Fruit fly (Drosophila melanogaster) whole organism, wandering third instar larva: Measurements from ENCODE around the gene CG9119.
A peak's percentile ranks its signal among the peaks of the same experiment; 100 is the strongest.

ENCODE experiments used
- Abd-B ChIP-seq: fragments of >200 bp; optimal IDR thresholded peaks from 2 replicates; lab custom pipeline; 2017; ENCODE audit warnings: missing biosample characterization, missing genetic modification characterization
- CG32264 ChIP-seq: fragments of 200-800 bp; sonication (Bioruptor generic); optimal IDR thresholded peaks from 2 replicates; lab custom pipeline; 2016; ENCODE audit warnings: missing biosample characterization, missing genetic modification characterization
- Dfd ChIP-seq: fragments of >200 bp; optimal IDR thresholded peaks from 2 replicates; lab custom pipeline; 2017; ENCODE audit warnings: missing biosample characterization, missing genetic modification characterization
- Dif ChIP-seq: fragments of 200-275, 200-300 bp; sonication (Bioruptor generic); optimal IDR thresholded peaks from 2 replicates; lab custom pipeline; 2018; ENCODE audit warnings: missing biosample characterization, missing genetic modification characterization; ENCODE audit not compliant: partially characterized antibody
- GATAd ChIP-seq: sonication (Bioruptor generic); optimal IDR thresholded peaks from 2 replicates; lab custom pipeline; 2016; ENCODE audit warnings: missing biosample characterization, missing genetic modification characterization
- HLH106 ChIP-seq: fragments of 200-800 bp; optimal IDR thresholded peaks from 3 replicates; lab custom pipeline; 2019; ENCODE audit warnings: missing biosample characterization, mild to moderate bottlenecking, missing genetic modification characterization, moderate library complexity
- Hnf4 ChIP-seq: fragments of 200-800 bp; sonication (Bioruptor generic); optimal IDR thresholded peaks from 2 replicates; lab custom pipeline; 2016; ENCODE audit warnings: missing biosample characterization, mild to moderate bottlenecking, missing genetic modification characterization
- Hr78 ChIP-seq: fragments of >200 bp; optimal IDR thresholded peaks from 2 replicates; lab custom pipeline; 2017; ENCODE audit warnings: missing biosample characterization, missing genetic modification characterization
- Jra ChIP-seq: sonication (Bioruptor generic); optimal IDR thresholded peaks from 2 replicates; lab custom pipeline; 2016; ENCODE audit warnings: missing biosample characterization, missing genetic modification characterization
- Mio ChIP-seq: sonication (Bioruptor generic); optimal IDR thresholded peaks from 2 replicates; lab custom pipeline; 2016; ENCODE audit warnings: missing biosample characterization, missing genetic modification characterization
- Myc ChIP-seq: fragments of >200 bp; optimal IDR thresholded peaks from 2 replicates; lab custom pipeline; 2017
- N ChIP-seq: fragments of >200 bp; optimal IDR thresholded peaks from 2 replicates; lab custom pipeline; 2018; ENCODE audit warnings: missing biosample characterization, missing external identifiers, missing genetic modification characterization
- OdsH ChIP-seq: fragments of 200-800 bp; sonication (Bioruptor generic); optimal IDR thresholded peaks from 2 replicates; lab custom pipeline; 2016; ENCODE audit warnings: missing biosample characterization, mild to moderate bottlenecking, missing genetic modification characterization
- Rel ChIP-seq, 2 experiments: fragments of 200-800 bp; sonication (Bioruptor generic) in 1 of 2; optimal IDR thresholded peaks; 2 replicates in 1 of 2; 3 replicates in 1 of 2; lab custom pipeline; 2016 to 2019; ENCODE audit warnings: mild to moderate bottlenecking in 2 of 2, missing biosample characterization in 2 of 2, missing genetic modification characterization in 2 of 2, moderate library complexity in 1 of 2
- Sp1 ChIP-seq: fragments of 200-800 bp; sonication (Bioruptor generic); optimal IDR thresholded peaks from 3 replicates; lab custom pipeline; 2019; ENCODE audit warnings: missing biosample characterization, mild to moderate bottlenecking, missing genetic modification characterization, moderate library complexity
- Vsx2 ChIP-seq: fragments of 200-300, 225-300 bp; sonication (Bioruptor generic); optimal IDR thresholded peaks from 2 replicates; lab custom pipeline; 2018; ENCODE audit warnings: missing biosample characterization, missing genetic modification characterization; ENCODE audit not compliant: partially characterized antibody
- br ChIP-seq: fragments of 200-800 bp; sonication (Bioruptor generic); optimal IDR thresholded peaks from 2 replicates; lab custom pipeline; 2016; ENCODE audit warnings: missing biosample characterization, missing genetic modification characterization
- brk ChIP-seq: fragments of 200-800 bp; sonication (Bioruptor generic); optimal IDR thresholded peaks from 2 replicates; lab custom pipeline; 2016; ENCODE audit warnings: missing biosample characterization, mild to moderate bottlenecking, missing genetic modification characterization
- dmrt93B ChIP-seq: fragments of 200-800 bp; sonication (Bioruptor generic); optimal IDR thresholded peaks from 2 replicates; lab custom pipeline; 2018; ENCODE audit warnings: missing biosample characterization, mild to moderate bottlenecking, missing genetic modification characterization
- foxo ChIP-seq, 2 experiments: fragments of 200-800 bp; sonication (Bioruptor generic); optimal IDR thresholded peaks; 2 replicates in 1 of 2; 3 replicates in 1 of 2; lab custom pipeline; 2016 to 2017; ENCODE audit warnings: missing biosample characterization in 2 of 2, missing genetic modification characterization in 2 of 2
- fru ChIP-seq: fragments of 200-800 bp; sonication (Bioruptor generic); optimal IDR thresholded peaks from 3 replicates; lab custom pipeline; 2016; ENCODE audit warnings: missing biosample characterization, mild to moderate bottlenecking, missing genetic modification characterization
- h ChIP-seq: fragments of 200-800 bp; sonication (Bioruptor generic); optimal IDR thresholded peaks from 3 replicates; lab custom pipeline; 2016; ENCODE audit warnings: missing biosample characterization, mild to moderate bottlenecking, missing genetic modification characterization
- jim ChIP-seq: fragments of 175-275, 200-325 bp; sonication (Bioruptor generic); optimal IDR thresholded peaks from 2 replicates; lab custom pipeline; 2016; ENCODE audit warnings: missing biosample characterization, mild to moderate bottlenecking, missing genetic modification characterization
- lola ChIP-seq: fragments of >200 bp; optimal IDR thresholded peaks from 2 replicates; lab custom pipeline; 2017; ENCODE audit warnings: missing biosample characterization, missing genetic modification characterization
- pan ChIP-seq: fragments of >200 bp; optimal IDR thresholded peaks from 2 replicates; lab custom pipeline; 2017
- rgr ChIP-seq: fragments of 200-800 bp; sonication (Bioruptor generic); optimal IDR thresholded peaks from 3 replicates; lab custom pipeline; 2016; ENCODE audit warnings: missing biosample characterization, mild to moderate bottlenecking, missing genetic modification characterization
- sage ChIP-seq: fragments of 200-800 bp; sonication (Bioruptor generic); optimal IDR thresholded peaks from 2 replicates; lab custom pipeline; 2016; ENCODE audit warnings: missing biosample characterization, mild to moderate bottlenecking, missing genetic modification characterization
- sv ChIP-seq: fragments of 200-800 bp; sonication (Bioruptor generic); optimal IDR thresholded peaks from 3 replicates; lab custom pipeline; 2016; ENCODE audit warnings: missing biosample characterization, missing genetic modification characterization
- usp ChIP-seq: fragments of >200 bp; optimal IDR thresholded peaks from 2 replicates; lab custom pipeline; 2017; ENCODE audit warnings: missing biosample characterization, missing genetic modification characterization

Gene CG9119

DNA sequence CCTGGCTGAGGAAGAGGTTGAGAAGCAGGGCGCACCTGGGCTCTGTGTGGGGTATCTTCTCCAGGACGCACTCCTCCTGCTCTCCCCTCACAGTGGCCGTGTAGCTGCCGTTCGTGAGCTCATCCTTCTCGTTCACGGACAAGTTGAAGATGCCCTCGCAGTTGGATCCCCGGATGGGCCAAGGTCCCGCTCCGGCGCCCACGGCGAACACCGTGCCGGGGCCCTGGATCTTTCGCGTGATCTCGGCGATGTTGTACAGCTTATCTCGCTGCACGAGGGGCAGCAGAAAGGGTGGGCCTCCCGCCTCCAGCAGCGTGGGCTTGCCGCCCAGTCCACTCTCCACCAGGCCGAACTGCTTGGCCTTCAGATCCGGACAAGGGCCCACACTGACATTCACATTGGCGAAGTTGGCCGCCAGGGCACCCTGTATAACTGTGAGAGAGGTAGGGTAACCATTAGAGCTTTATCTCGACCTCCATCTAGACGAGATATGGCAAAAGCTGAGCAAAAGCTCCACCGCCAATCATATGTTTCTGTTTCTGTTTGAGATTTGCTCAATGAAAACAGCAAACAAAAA is 652 bp downstream of the CG9119 start:
- TF ChIP-seq br (GFP tag; lab: Kevin White, UChicago) (no peak), Dfd (GFP tag; lab: Kevin White, UChicago) (peak; percentile 97)

- TF ChIP-seq Abd-B (GFP tag; lab: Kevin White, UChicago), result no peak
- TF ChIP-seq Sp1 (GFP tag; lab: Kevin White, UChicago), result no peak
- no peak for TF ChIP-seq Dif
- no peak for TF ChIP-seq brk (GFP tag; lab: Kevin White, UChicago)
- TF ChIP-seq Vsx2 (GFP tag; lab: Kevin White, UChicago), result no peak
- no peak for TF ChIP-seq sv (GFP tag; lab: Kevin White, UChicago)
- no peak for TF ChIP-seq CG32264 (GFP tag; lab: Kevin White, UChicago)
- no peak for TF ChIP-seq Jra (GFP tag; lab: Kevin White, UChicago)
- TF ChIP-seq, all 38 proteins: peak for 0
Measured at dm6 chr3L:1202588-1203195, 1.9 kb downstream of the CG9119 start, which contains the start of gene meep. Gene meep (minus strand): TSS chr3L:1203036.

DNA sequence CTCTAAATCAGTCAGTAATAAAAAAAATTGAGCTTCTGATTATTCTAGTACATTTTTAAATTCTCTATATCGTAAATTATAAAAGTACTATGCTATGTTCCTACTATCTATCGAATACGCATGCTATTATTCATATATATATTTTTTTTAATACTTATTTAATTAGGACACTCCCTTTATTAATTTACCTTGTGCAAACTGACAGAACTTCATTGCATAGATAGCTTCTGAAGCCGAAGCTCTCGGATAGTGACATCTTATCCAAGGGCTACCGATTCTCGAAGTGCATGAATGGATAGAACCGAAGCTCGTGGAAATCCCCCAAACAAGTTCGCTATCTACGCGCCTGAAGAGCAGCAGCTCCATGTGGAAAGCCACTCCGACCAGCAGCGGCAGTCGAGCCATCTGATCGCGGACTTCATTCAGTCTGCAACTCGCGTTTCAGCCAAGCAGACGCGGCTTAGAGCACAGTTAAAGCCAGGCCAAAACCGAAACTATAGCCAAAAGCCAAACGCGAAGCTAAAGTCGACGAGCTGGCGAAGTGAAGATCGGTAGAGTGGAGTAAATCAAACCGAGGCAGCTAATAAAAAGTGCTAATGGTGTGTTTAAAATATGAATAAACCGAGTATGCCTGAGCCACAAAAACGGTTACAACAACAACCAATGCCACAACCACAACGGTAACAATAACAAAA is 4.1 kb downstream of the CG9119 start, which contains the start of gene mwh:
mwh (plus strand) TSS at position 430 of the 695 bp plus-strand sequence.
- TF ChIP-seq Jra (GFP tag; lab: Kevin White, UChicago) (no peak), sv (GFP tag; lab: Kevin White, UChicago) (no peak), lola (no peak), Myc (no peak), sage (no peak), fru (GFP tag; lab: Kevin White, UChicago) (no peak), N (GFP tag; lab: Kevin White, UChicago) (no peak)

DNA sequence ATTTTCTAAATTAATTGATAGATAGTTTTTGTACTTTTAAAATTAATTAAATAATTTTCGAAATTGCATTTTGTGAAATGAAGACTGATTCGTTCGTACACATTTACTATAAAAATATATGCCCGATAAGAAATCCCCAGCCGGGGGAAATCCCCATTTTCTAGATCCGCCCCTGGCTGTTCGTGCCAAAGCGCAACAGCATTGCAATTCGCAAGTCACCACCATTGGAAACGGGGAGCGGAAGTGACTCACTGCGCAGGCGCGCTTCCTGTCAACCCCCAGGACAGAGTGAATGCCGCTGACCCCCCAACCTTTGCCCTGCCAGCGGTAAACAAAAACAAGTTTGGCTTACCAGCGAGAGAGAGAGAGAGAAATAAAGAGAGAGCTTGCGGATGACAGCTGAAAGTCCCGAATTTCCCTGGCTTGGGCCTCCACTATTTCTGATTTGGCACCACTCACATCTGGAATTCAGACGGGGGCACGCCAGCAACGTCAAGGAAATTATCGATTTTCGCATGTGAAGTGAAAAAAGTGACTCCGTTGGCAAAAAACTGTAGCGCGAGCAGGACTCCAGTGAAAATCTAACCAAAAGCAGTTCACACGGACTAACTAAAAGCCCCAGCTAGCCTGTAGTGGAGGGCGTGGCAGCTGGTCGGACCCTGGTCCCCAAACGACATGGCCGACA is 8.6 kb downstream of the CG9119 start, which contains the start of gene Aplip1:
Aplip1 (plus strand) TSS at position 450 of the 685 bp plus-strand sequence.
- TF ChIP-seq foxo (GFP tag; optimal IDR thresholded peaks at IDR 0.05; lab: Kevin White, UChicago), result peak in 1 of 2 experiments; percentile 15
- no peak for TF ChIP-seq Rel (GFP tag; optimal IDR thresholded peaks at IDR 0.05; lab: Kevin White, UChicago)
- peak; percentile 72 for TF ChIP-seq Rel (tag; optimal IDR thresholded peaks at IDR 0.05; lab: Kevin White, UChicago)
- TF ChIP-seq Dif, result no peak
- no peak for TF ChIP-seq usp (GFP tag; lab: Kevin White, UChicago)
- no peak for TF ChIP-seq sv (GFP tag; lab: Kevin White, UChicago)

DNA sequence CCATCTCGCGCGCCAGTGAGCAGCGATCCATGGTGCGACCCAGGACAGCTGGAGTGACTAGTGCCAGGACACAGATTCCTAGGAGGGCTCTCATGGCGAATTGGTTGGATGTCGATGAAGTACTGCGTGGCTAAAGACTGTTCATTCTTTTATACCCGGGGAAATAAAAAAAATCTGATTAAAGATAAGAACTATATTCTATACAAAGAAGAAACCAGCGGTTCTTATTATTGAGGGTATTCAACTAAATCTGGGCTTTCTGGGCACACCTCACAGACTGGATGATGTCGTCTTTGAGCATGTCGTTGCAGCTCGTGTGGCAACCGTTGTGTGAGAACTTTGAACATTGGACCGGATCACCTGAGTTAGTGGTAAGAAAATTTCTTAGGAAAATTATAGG is 9.4 kb downstream of the CG9119 start, which contains the start of gene LysX:
LysX (minus strand) TSS at position 101 of the 400 bp plus-strand sequence.
- TF ChIP-seq rgr (GFP tag; lab: Kevin White, UChicago) (no peak), OdsH (GFP tag; lab: Kevin White, UChicago) (no peak), sage (no peak), pan (lab: Kevin White, UChicago) (no peak)

- TF ChIP-seq rgr (GFP tag; lab: Kevin White, UChicago) (no peak), GATAd (GFP tag; lab: Kevin White, UChicago) (no peak), Dif (no peak), jim (GFP tag; lab: Kevin White, UChicago) (no peak), Vsx2 (GFP tag; lab: Kevin White, UChicago) (no peak), Hnf4 (GFP tag; lab: Kevin White, UChicago) (no peak), h (GFP tag; lab: Kevin White, UChicago) (no peak), usp (GFP tag; lab: Kevin White, UChicago) (no peak), Mio (GFP tag; lab: Kevin White, UChicago) (no peak), dmrt93B (GFP tag; lab: Kevin White, UChicago) (no peak), Abd-B (GFP tag; lab: Kevin White, UChicago) (no peak), Jra (GFP tag; lab: Kevin White, UChicago) (no peak), Hr78 (GFP tag; lab: Kevin White, UChicago) (no peak), sv (GFP tag; lab: Kevin White, UChicago) (no peak), HLH106 (no peak), br (GFP tag; lab: Kevin White, UChicago) (no peak)
Measured at dm6 chr3L:1193123-1193844, 11.3 kb downstream of the CG9119 start, which contains the start of gene Trhn. Gene Trhn (minus strand): TSS chr3L:1193173.
